Worm (Caenorhabditis elegans) whole organism, late embryonic: ENCODE data around the gene C50F4.8.

Experiments
- F13H6.1 ChIP-seq: sonication (generic microtip); optimal IDR thresholded peaks from 2 replicates; lab custom pipeline; 2016; ENCODE audit warnings: missing genetic modification characterization, missing compliant biosample characterization
- K09A11.1 ChIP-seq: sonication (generic microtip); optimal IDR thresholded peaks from 2 replicates; lab custom pipeline; 2017; ENCODE audit warnings: antibody characterized with exemption, mild to moderate bottlenecking, missing genetic modification characterization, missing compliant biosample characterization; ENCODE audit not compliant: insufficient read depth
- ama-1 ChIP-seq: fragments of 150-350 bp; optimal IDR thresholded peaks from 2 replicates; lab custom pipeline; 2014
- ceh-2 ChIP-seq: sonication (generic microtip); optimal IDR thresholded peaks from 2 replicates; lab custom pipeline; 2016; ENCODE audit warnings: missing genotype, missing genetic modification characterization, missing compliant biosample characterization
- ceh-24 ChIP-seq: sonication (generic microtip); optimal IDR thresholded peaks from 2 replicates; lab custom pipeline; 2016; ENCODE audit warnings: mild to moderate bottlenecking, missing genetic modification characterization, missing compliant biosample characterization
- dve-1 ChIP-seq: sonication (generic microtip); optimal IDR thresholded peaks from 2 replicates; lab custom pipeline; 2017; ENCODE audit warnings: antibody characterized with exemption, mild to moderate bottlenecking, missing genetic modification characterization, missing compliant biosample characterization
- elt-2 ChIP-seq: sonication (generic microtip); optimal IDR thresholded peaks from 2 replicates; lab custom pipeline; 2016; ENCODE audit warnings: missing genetic modification reagents, missing genetic modification characterization, missing compliant biosample characterization
- fkh-10 ChIP-seq: fragments of 150-350 bp; optimal IDR thresholded peaks from 2 replicates; lab custom pipeline; 2014; ENCODE audit warnings: missing biosample characterization, missing genetic modification reagents, missing genetic modification characterization
- hlh-30 ChIP-seq: sonication (generic microtip); optimal IDR thresholded peaks from 2 replicates; lab custom pipeline; 2017; ENCODE audit warnings: antibody characterized with exemption, missing genetic modification characterization, missing compliant biosample characterization; ENCODE audit not compliant: insufficient read depth
- lim-6 ChIP-seq: sonication (generic microtip); optimal IDR thresholded peaks from 2 replicates; lab custom pipeline; 2016; ENCODE audit warnings: missing genetic modification characterization, missing compliant biosample characterization
- nhr-11 ChIP-seq: fragments of 150-350 bp; optimal IDR thresholded peaks from 2 replicates; lab custom pipeline; 2014; ENCODE audit warnings: missing biosample characterization, missing genetic modification characterization
- ref-2 ChIP-seq: sonication (generic microtip); optimal IDR thresholded peaks from 2 replicates; lab custom pipeline; 2016; ENCODE audit warnings: missing genetic modification characterization, missing compliant biosample characterization
- tbx-2 ChIP-seq: sonication (generic microtip); optimal IDR thresholded peaks from 2 replicates; lab custom pipeline; 2016; ENCODE audit warnings: missing genetic modification characterization, missing compliant biosample characterization

DNA sequence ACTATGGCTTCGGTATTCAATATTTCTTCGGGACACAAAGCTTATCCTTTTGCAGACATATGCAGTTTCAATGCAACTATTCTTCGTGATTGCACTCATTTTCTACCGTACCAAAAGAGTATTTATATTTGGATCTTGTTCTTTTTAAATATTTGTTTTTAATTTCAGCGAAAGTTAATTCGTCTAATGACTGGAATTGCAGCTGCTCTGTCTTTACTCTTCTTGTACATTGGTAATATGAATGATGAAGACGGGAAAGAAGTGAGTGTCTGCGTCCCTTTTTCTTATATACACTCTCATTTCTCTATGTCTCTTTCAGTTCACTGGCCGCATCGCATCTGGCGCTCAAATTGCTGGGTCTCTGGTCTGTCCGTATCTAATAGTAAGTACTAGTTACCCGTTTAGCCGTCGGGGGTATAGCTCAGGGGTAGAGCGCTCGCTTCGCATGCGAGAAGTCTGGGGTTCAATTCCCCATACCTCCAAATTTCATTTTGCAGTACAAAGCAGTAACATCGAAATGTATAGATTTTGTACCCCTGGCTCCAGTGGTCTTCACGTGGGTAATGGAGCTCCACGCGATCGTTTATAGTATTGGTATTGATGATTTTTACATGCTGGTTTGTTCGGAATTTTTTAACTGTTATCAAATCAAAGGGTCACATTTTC, 15.4 kb downstream of the C50F4.8 start:
- TF ChIP-seq ama-1 (no peak), F13H6.1 (tag; lab: Kevin White, UChicago) (peak; percentile 65), hlh-30 (tag; lab: Kevin White, UChicago) (no peak), tbx-2 (peak; percentile 80), lim-6 (tag; lab: Kevin White, UChicago) (no peak), fkh-10 (GFP tag; lab: Kevin White, UChicago) (peak; percentile 62), ceh-2 (peak; percentile 77), K09A11.1 (tag; lab: Kevin White, UChicago) (peak; percentile 71), ref-2 (tag; lab: Kevin White, UChicago) (peak; percentile 78), dve-1 (tag; lab: Kevin White, UChicago) (peak; percentile 56), ceh-24 (tag; lab: Kevin White, UChicago) (peak; percentile 62), elt-2 (peak; percentile 91), nhr-11 (no peak)
